Worm (Caenorhabditis elegans) whole organism, L1 larva: ENCODE results near the gene fbxb-20.

Experiments used
- elt-2 ChIP-seq: sonication (generic microtip); optimal IDR thresholded peaks from 2 replicates; lab custom pipeline; 2016; ENCODE audit warnings: missing genetic modification characterization, mild to moderate bottlenecking, inconsistent platforms, missing compliant biosample characterization, missing genetic modification reagents
- grh-1 ChIP-seq: fragments of 200-800 bp; sonication (Bioruptor generic); IDR thresholded peaks from 2 replicates; pipeline ENCODE4 v1.3.6; 2022; ENCODE audit warnings: missing genetic modification reagents, missing genetic modification characterization, missing compliant biosample characterization
- lin-13 ChIP-seq: fragments of 150-350 bp; optimal IDR thresholded peaks from 2 replicates; lab custom pipeline; 2014; ENCODE audit warnings: missing biosample characterization, missing genetic modification reagents, missing genetic modification characterization
- lin-39 ChIP-seq: fragments of 150-350 bp; optimal IDR thresholded peaks from 2 replicates; lab custom pipeline; 2014; ENCODE audit warnings: missing biosample characterization, missing genetic modification reagents, missing genetic modification characterization
- rnt-1 ChIP-seq: sonication (generic microtip); optimal IDR thresholded peaks from 2 replicates; lab custom pipeline; 2016; ENCODE audit warnings: mild to moderate bottlenecking, missing genetic modification characterization, moderate library complexity, missing compliant biosample characterization
- snpc-4 ChIP-seq: fragments of 150-350 bp; optimal IDR thresholded peaks from 2 replicates; lab custom pipeline; 2014; ENCODE audit warnings: missing biosample characterization, missing genetic modification characterization
- ztf-11 ChIP-seq, 2 experiments: sonication (generic microtip); optimal IDR thresholded peaks; 2 replicates each; lab custom pipeline; 2016 to 2017; ENCODE audit warnings: missing genetic modification characterization in 2 of 2, missing biosample characterization in 1 of 2, missing compliant biosample characterization in 1 of 2

ce11 chrII:1601507-1601906 lies 48.9 kb downstream of the fbxb-20 start, which contains the start of gene bath-47:
- no peak for TF ChIP-seq grh-1 (GFP tag; lab: Robert Waterston, UW)
- no peak for TF ChIP-seq lin-39 (tag; lab: Kevin White, UChicago)
- no peak for TF ChIP-seq rnt-1 (tag; lab: Kevin White, UChicago)
- TF ChIP-seq ztf-11 (tag; optimal IDR thresholded peaks at IDR 0.05; lab: Kevin White, UChicago), result no peak
- TF ChIP-seq lin-13 (GFP tag; lab: Kevin White, UChicago), result no peak
- TF ChIP-seq snpc-4, result no peak
- TF ChIP-seq elt-2 (tag; lab: Kevin White, UChicago), result no peak
